Fruit fly (Drosophila melanogaster): ENCODE measurements around the gene Ddr.

The Ddr gene

DNA sequence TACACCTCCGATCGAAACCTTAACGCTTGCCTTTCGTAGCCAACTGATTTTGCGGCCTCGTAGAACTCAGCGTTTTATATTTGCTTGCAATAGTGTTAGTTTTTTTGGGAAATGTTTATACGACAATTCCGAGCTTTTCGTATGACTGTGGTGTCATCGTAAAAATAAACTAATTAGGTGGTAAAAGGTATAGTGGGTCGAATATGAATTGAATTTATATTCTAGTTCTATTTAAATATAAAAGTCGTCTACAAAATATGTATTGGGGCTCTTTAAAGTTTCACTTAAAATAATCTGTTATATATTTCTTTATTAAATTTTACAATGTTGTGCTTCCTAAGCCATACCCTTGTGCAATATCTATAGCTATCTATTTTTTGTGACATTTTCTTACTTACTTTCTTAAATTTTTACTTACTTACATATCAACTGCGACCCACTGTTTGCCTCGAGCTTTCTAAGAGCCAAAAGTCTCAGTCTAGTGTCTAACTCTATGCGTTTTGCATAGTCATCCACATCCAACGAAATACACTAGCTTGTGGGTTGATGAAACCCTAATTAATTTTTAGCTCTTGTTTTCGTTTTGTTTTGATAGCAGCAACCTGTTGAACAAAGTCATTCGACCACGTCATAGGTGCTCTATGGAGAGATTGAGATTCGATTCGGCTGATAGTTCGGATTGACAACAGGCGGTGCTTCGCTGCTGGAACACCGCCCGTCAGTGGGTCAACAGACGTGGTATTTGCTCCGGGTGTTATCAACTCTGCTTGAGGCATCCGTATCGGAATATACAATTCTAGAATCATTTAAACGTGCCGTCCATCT lies 98.3 kb downstream of the Ddr start, which contains the start of gene CG9498 (continued):
- TF ChIP-seq CG15073 (GFP tag; optimal IDR thresholded peaks at IDR 0.05): no peak
- TF ChIP-seq CG43689 (GFP tag; IDR thresholded peaks at IDR 0.05): no peak
- peak; percentile 76 for TF ChIP-seq Nf-YC (tag; optimal IDR thresholded peaks at IDR 0.05)
- TF ChIP-seq dmrt11E (tag; optimal IDR thresholded peaks at IDR 0.05): no peak
- no peak for TF ChIP-seq tll (GFP tag; optimal IDR thresholded peaks at IDR 0.05)
- TF ChIP-seq NC2β (GFP tag; optimal IDR thresholded peaks at IDR 0.05): no peak
- peak; percentile 86 for TF ChIP-seq CG17359 (tag; optimal IDR thresholded peaks at IDR 0.05)
- peak; percentile 93 for TF ChIP-seq dmrt99B (tag; optimal IDR thresholded peaks at IDR 0.05)
- peak; percentile 77 for TF ChIP-seq E2f1 (GFP tag; IDR thresholded peaks at IDR 0.05)
- peak; percentile 82 for TF ChIP-seq CG6689 (GFP tag; IDR thresholded peaks at IDR 0.05)
- TF ChIP-seq bowl (GFP tag; IDR thresholded peaks at IDR 0.05): peak; percentile 47; the same call in 1 of the 2 replicates
- peak; percentile 73 for TF ChIP-seq bcd (GFP tag; optimal IDR thresholded peaks at IDR 0.05)
- peak; percentile 32 for TF ChIP-seq CG2116 (GFP tag; optimal IDR thresholded peaks at IDR 0.05)
- TF ChIP-seq Neu2 (GFP tag; optimal IDR thresholded peaks at IDR 0.05; ENCODE audit: borderline replicate concordance): no peak
- TF ChIP-seq CG10267 (tag; optimal IDR thresholded peaks at IDR 0.05): peak; percentile 78
- no peak for TF ChIP-seq CG31365 (tag; optimal IDR thresholded peaks at IDR 0.05)
- peak; percentile 78 for TF ChIP-seq gcm (GFP tag; optimal IDR thresholded peaks at IDR 0.05)
- TF ChIP-seq Asciz (GFP tag; optimal IDR thresholded peaks at IDR 0.05): peak; percentile 80
- TF ChIP-seq NfI (GFP tag; optimal IDR thresholded peaks at IDR 0.05): peak; percentile 73
- TF ChIP-seq pita (GFP tag; optimal IDR thresholded peaks at IDR 0.05): no peak
- peak; percentile 35 for TF ChIP-seq Ravus (GFP tag; IDR thresholded peaks at IDR 0.05)
- no peak for TF ChIP-seq CG18764 (GFP tag; optimal IDR thresholded peaks at IDR 0.05)
- peak; percentile 84 for TF ChIP-seq CG31441 (GFP tag; IDR thresholded peaks at IDR 0.05)
- TF ChIP-seq zen (tag; optimal IDR thresholded peaks at IDR 0.05): peak; percentile 36
- peak; percentile 83 for TF ChIP-seq toy (GFP tag; IDR thresholded peaks at IDR 0.05)
- no peak for TF ChIP-seq psq (GFP tag; optimal IDR thresholded peaks at IDR 0.05)
- peak; percentile 44 for TF ChIP-seq CG11723 (GFP tag; optimal IDR thresholded peaks at IDR 0.05)
- no peak for TF ChIP-seq CG4617 (GFP tag; optimal IDR thresholded peaks at IDR 0.05; ENCODE audit: borderline replicate concordance)
- peak; percentile 64; the same call in 1 of the 2 replicates for TF ChIP-seq Oaz (GFP tag; IDR thresholded peaks at IDR 0.05)
- peak; percentile 65 for TF ChIP-seq CG5180 (GFP tag; optimal IDR thresholded peaks at IDR 0.05)
- TF ChIP-seq cas (GFP tag; IDR thresholded peaks at IDR 0.05): peak; percentile 86
- TF ChIP-seq Fer2 (tag; optimal IDR thresholded peaks at IDR 0.05): peak; percentile 84
- TF ChIP-seq so (GFP tag; IDR thresholded peaks at IDR 0.05): peak; percentile 79
- peak; percentile 40 for TF ChIP-seq trem (tag; optimal IDR thresholded peaks at IDR 0.05)
- no peak for TF ChIP-seq Mrtf (GFP tag; IDR thresholded peaks at IDR 0.05)
- no peak for TF ChIP-seq bbx (GFP tag; IDR thresholded peaks at IDR 0.05; ENCODE audit: partially characterized antibody)
- peak; percentile 95 for TF ChIP-seq exex (tag; optimal IDR thresholded peaks at IDR 0.05)
- TF ChIP-seq CG9932 (GFP tag; IDR thresholded peaks at IDR 0.05): peak; percentile 91
- no peak for TF ChIP-seq maf-S (GFP tag; optimal IDR thresholded peaks at IDR 0.05)
- TF ChIP-seq CG11085 (GFP tag; IDR thresholded peaks at IDR 0.05): peak; percentile 85
- TF ChIP-seq C15 (GFP tag; IDR thresholded peaks at IDR 0.05): peak; percentile 83
- no peak for TF ChIP-seq wor (GFP tag; IDR thresholded peaks at IDR 0.05)
- TF ChIP-seq emc (GFP tag; optimal IDR thresholded peaks at IDR 0.05): no peak
- TF ChIP-seq ro (GFP tag; IDR thresholded peaks at IDR 0.05): no peak
- TF ChIP-seq Hr51 (GFP tag; optimal IDR thresholded peaks at IDR 0.05): peak in 1 of 2 experiments; percentile 91
- no peak for TF ChIP-seq zf30C (GFP tag; optimal IDR thresholded peaks at IDR 0.05)
- TF ChIP-seq ab (GFP tag; optimal IDR thresholded peaks at IDR 0.05): no peak
- TF ChIP-seq nau (GFP tag; optimal IDR thresholded peaks at IDR 0.05): peak; percentile 50
- peak; percentile 43 for TF ChIP-seq Nf-YB (GFP tag; optimal IDR thresholded peaks at IDR 0.05)

Data from whole organism, embryonic.